Fruit fly (Drosophila melanogaster): ENCODE measurements around the gene Pglym78.

Pglym78 gene

dm6 chr3R:29122817-29123611 lies 25.0 kb upstream of the Pglym78 start, which contains the start of the genes yem and Ctl2 (continued):
- TF ChIP-seq CG10267 (tag; optimal IDR thresholded peaks at IDR 0.05) = peak; percentile 95
- TF ChIP-seq Neu2 (GFP tag; optimal IDR thresholded peaks at IDR 0.05; ENCODE audit: borderline replicate concordance) = peak; percentile 45
- peak; percentile 11 for TF ChIP-seq CG17359 (tag; optimal IDR thresholded peaks at IDR 0.05)
- TF ChIP-seq CG4854 (GFP tag; optimal IDR thresholded peaks at IDR 0.05) = peak; percentile 51
- peak; percentile 86 for TF ChIP-seq tx (GFP tag; optimal IDR thresholded peaks at IDR 0.05)
- no peak for TF ChIP-seq zen2 (GFP tag; IDR thresholded peaks at IDR 0.05; ENCODE audit: partially characterized antibody)
- peak; percentile 90 for TF ChIP-seq CHES-1-like (GFP tag; optimal IDR thresholded peaks at IDR 0.05)
- peak; percentile 32 for TF ChIP-seq CG10979 (tag; optimal IDR thresholded peaks at IDR 0.05)
- TF ChIP-seq mld (GFP tag; IDR thresholded peaks at IDR 0.05; ENCODE audit: partially characterized antibody) = peak; percentile 39; the same call in 1 of the 3 replicates
- peak; percentile 53 for TF ChIP-seq psq (GFP tag; optimal IDR thresholded peaks at IDR 0.05)
- no peak for TF ChIP-seq pan (optimal IDR thresholded peaks at IDR 0.05)
- TF ChIP-seq pan (GFP tag; optimal IDR thresholded peaks at IDR 0.05 in 1 of 2, IDR thresholded peaks at IDR 0.05 in 1 of 2) = peak in 1 of 2 experiments; percentile 9
- TF ChIP-seq kay (GFP tag; optimal IDR thresholded peaks at IDR 0.05) = peak; percentile 64
- TF ChIP-seq Elba2 (GFP tag; optimal IDR thresholded peaks at IDR 0.05) = peak; percentile 67
- TF ChIP-seq Atf3 (GFP tag; optimal IDR thresholded peaks at IDR 0.05) = peak; percentile 82
- TF ChIP-seq Xbp1 (GFP tag; optimal IDR thresholded peaks at IDR 0.05) = peak; percentile 84
- peak; percentile 65 for TF ChIP-seq CG9437 (GFP tag; optimal IDR thresholded peaks at IDR 0.05)
- no peak; the same call in none of the 2 replicates for TF ChIP-seq CG31224 (GFP tag; IDR thresholded peaks at IDR 0.05)
- TF ChIP-seq knrl (GFP tag; IDR thresholded peaks at IDR 0.05; ENCODE audit: partially characterized antibody) = no peak; the same call in 2 of the 3 replicates
- TF ChIP-seq lilli (GFP tag; optimal IDR thresholded peaks at IDR 0.05) = peak; percentile 90
- TF ChIP-seq zen (tag; optimal IDR thresholded peaks at IDR 0.05) = peak; percentile 40
- peak; percentile 85 for TF ChIP-seq slbo (GFP tag; IDR thresholded peaks at IDR 0.05)
- no peak for TF ChIP-seq tio (GFP tag; optimal IDR thresholded peaks at IDR 0.05)
- TF ChIP-seq z (GFP tag; IDR thresholded peaks at IDR 0.05) = no peak
- TF ChIP-seq CG11560 (tag; IDR thresholded peaks at IDR 0.05) = peak; percentile 32; the same call in 1 of the 3 replicates
- TF ChIP-seq CG4328 (GFP tag; optimal IDR thresholded peaks at IDR 0.05) = peak; percentile 41
- peak; percentile 78 for TF ChIP-seq Myb (GFP tag; optimal IDR thresholded peaks at IDR 0.05)
- no peak; the same call in 2 of the 3 replicates for TF ChIP-seq CG14050 (GFP tag; IDR thresholded peaks at IDR 0.05)
- peak; percentile 59 for TF ChIP-seq CG2678 (tag; optimal IDR thresholded peaks at IDR 0.05)
- no peak for TF ChIP-seq prd (optimal IDR thresholded peaks at IDR 0.05)
- TF ChIP-seq prd (GFP tag; IDR thresholded peaks at IDR 0.05) = peak; percentile 57; the same call in 2 of the 3 replicates
- peak; percentile 4 for TF ChIP-seq CG7745 (tag; optimal IDR thresholded peaks at IDR 0.05)
- peak; percentile 56 for TF ChIP-seq CG30431 (GFP tag; optimal IDR thresholded peaks at IDR 0.05)
- TF ChIP-seq gsb-n (tag; optimal IDR thresholded peaks at IDR 0.05) = peak; percentile 35
- no peak for TF ChIP-seq Dll (GFP tag; IDR thresholded peaks at IDR 0.05; ENCODE audit: partially characterized antibody)
- peak; percentile 58; the same call in 1 of the 2 replicates for TF ChIP-seq vvl (GFP tag; IDR thresholded peaks at IDR 0.05)
- peak; percentile 48 for TF ChIP-seq CG12769 (tag; optimal IDR thresholded peaks at IDR 0.05)
- TF ChIP-seq HmgD (GFP tag; optimal IDR thresholded peaks at IDR 0.05) = peak; percentile 64
- TF ChIP-seq Pdp1 (GFP tag; optimal IDR thresholded peaks at IDR 0.05) = peak; percentile 84 to 88
- TF ChIP-seq HLH54F (GFP tag; optimal IDR thresholded peaks at IDR 0.05) = peak; percentile 93
- no peak for TF ChIP-seq dan (GFP tag; IDR thresholded peaks at IDR 0.05)
- TF ChIP-seq dm (GFP tag; optimal IDR thresholded peaks at IDR 0.05) = peak; percentile 88
- peak; percentile 80 for TF ChIP-seq CG9609 (GFP tag; optimal IDR thresholded peaks at IDR 0.05)
- peak; percentile 57; the same call in 1 of the 2 replicates for TF ChIP-seq H2.0 (GFP tag; IDR thresholded peaks at IDR 0.05)
- TF ChIP-seq pfk (GFP tag; optimal IDR thresholded peaks at IDR 0.05) = peak; percentile 40
- TF ChIP-seq CG6854 (GFP tag; optimal IDR thresholded peaks at IDR 0.05) = no peak
- TF ChIP-seq CG30020 (tag; optimal IDR thresholded peaks at IDR 0.05) = peak; percentile 68
- TF ChIP-seq Bteb2 (GFP tag; optimal IDR thresholded peaks at IDR 0.05) = peak; percentile 73
- peak; percentile 16 for TF ChIP-seq nom (GFP tag; optimal IDR thresholded peaks at IDR 0.05)

Measured in whole organism, embryonic.